Worm (Caenorhabditis elegans): Measurements from ENCODE around the gene bckd-1A.

ce11 chrIII:12967437-12968043 lies 4.8 kb downstream of the bckd-1A start:
- TF ChIP-seq unc-62 (GFP tag; optimal IDR thresholded peaks at IDR 0.05) (no peak), fos-1 (tag; optimal IDR thresholded peaks at IDR 0.05) (no peak), daf-12 (tag; optimal IDR thresholded peaks at IDR 0.05) (no peak), zag-1 (tag; optimal IDR thresholded peaks at IDR 0.05) (no peak), elt-1 (tag; optimal IDR thresholded peaks at IDR 0.05) (no peak), aly-2 (tag; optimal IDR thresholded peaks at IDR 0.05) (no peak), lin-39 (tag; optimal IDR thresholded peaks at IDR 0.05) (no peak)
